Worm (Caenorhabditis elegans) whole organism, young adult: ENCODE data around the gene adh-1.

Experiments used
- B0019.2 ChIP-seq: fragments of 200-800 bp; sonication (Bioruptor generic); conservative IDR thresholded peaks from 2 replicates; pipeline ENCODE4 v1.3.6; 2022; ENCODE audit warnings: missing genetic modification reagents, missing genetic modification characterization, missing compliant biosample characterization
- B0336.3 ChIP-seq: fragments of 200-800 bp; sonication (Bioruptor generic); IDR thresholded peaks from 2 replicates; pipeline ENCODE4 v1.3.6; 2022; ENCODE audit warnings: missing genetic modification characterization, missing compliant biosample characterization
- C17E4.6 ChIP-seq: fragments of 200-800 bp; sonication (Bioruptor generic); IDR thresholded peaks from 2 replicates; pipeline ENCODE4 v1.3.6; 2022; ENCODE audit warnings: missing genetic modification reagents, missing genetic modification characterization, missing compliant biosample characterization
- F22D6.2 ChIP-seq: sonication (generic microtip); optimal IDR thresholded peaks from 2 replicates; lab custom pipeline; 2016; ENCODE audit warnings: mild to moderate bottlenecking, missing genetic modification characterization, missing compliant biosample characterization
- F33H1.4 ChIP-seq: fragments of 200-800 bp; sonication (Bioruptor generic); IDR thresholded peaks from 2 replicates; pipeline ENCODE4 v1.3.6; 2022; ENCODE audit warnings: missing genetic modification reagents, missing genetic modification characterization, missing compliant biosample characterization
- F39B2.1 ChIP-seq: fragments of 200-800 bp; sonication (Bioruptor generic); IDR thresholded peaks from 2 replicates; pipeline ENCODE4 v1.3.6; 2022; ENCODE audit warnings: missing genetic modification reagents, missing genetic modification characterization, missing compliant biosample characterization
- K12H6.12 ChIP-seq: fragments of 200-800 bp; sonication (Bioruptor generic); optimal IDR thresholded peaks from 2 replicates; lab custom pipeline; 2018; ENCODE audit warnings: mild to moderate bottlenecking, missing genetic modification characterization, missing compliant biosample characterization
- T07F8.4 ChIP-seq: sonication (generic microtip); optimal IDR thresholded peaks from 2 replicates; lab custom pipeline; 2016; ENCODE audit warnings: mild to moderate bottlenecking, missing genetic modification characterization, moderate library complexity, missing compliant biosample characterization
- ZK185.1 ChIP-seq: sonication (generic microtip); optimal IDR thresholded peaks from 2 replicates; lab custom pipeline; 2016; ENCODE audit warnings: mild to moderate bottlenecking, missing genetic modification characterization, missing compliant biosample characterization; ENCODE audit not compliant: poor library complexity, severe bottlenecking
- aptf-3 ChIP-seq: fragments of 200-800 bp; sonication (Bioruptor generic); IDR thresholded peaks from 2 replicates; pipeline ENCODE4 v1.3.6; 2022; ENCODE audit warnings: missing genetic modification characterization, missing compliant biosample characterization
- attf-3 ChIP-seq: fragments of 200-800 bp; sonication (Bioruptor generic); conservative IDR thresholded peaks from 2 replicates; pipeline ENCODE4 v1.3.6; 2022; ENCODE audit warnings: missing genetic modification reagents, missing genetic modification characterization, missing compliant biosample characterization
- ceh-100 ChIP-seq: fragments of 200-800 bp; sonication (Bioruptor generic); IDR thresholded peaks from 2 replicates; pipeline ENCODE4 v1.3.6; 2022; ENCODE audit warnings: missing genetic modification reagents, missing genetic modification characterization, missing compliant biosample characterization
- die-1 ChIP-seq: sonication (generic microtip); optimal IDR thresholded peaks from 2 replicates; lab custom pipeline; 2016; ENCODE audit warnings: missing genotype, mild to moderate bottlenecking, missing genetic modification characterization, missing compliant biosample characterization
- dox-1 ChIP-seq: fragments of 200-800 bp; sonication (Bioruptor generic); IDR thresholded peaks from 2 replicates; pipeline ENCODE4 v1.3.6; 2022; ENCODE audit warnings: missing genetic modification reagents, missing genetic modification characterization, missing compliant biosample characterization
- efl-1 ChIP-seq: fragments of 150-350 bp; optimal IDR thresholded peaks from 2 replicates; lab custom pipeline; 2014; ENCODE audit warnings: missing biosample characterization, missing genetic modification reagents, missing genetic modification characterization
- egl-44 ChIP-seq: fragments of 200-800 bp; sonication (Bioruptor generic); IDR thresholded peaks from 2 replicates; pipeline ENCODE4 v1.3.6; 2022; ENCODE audit warnings: missing genetic modification reagents, missing genetic modification characterization, missing compliant biosample characterization
- hlh-12 ChIP-seq: sonication (generic microtip); optimal IDR thresholded peaks from 2 replicates; lab custom pipeline; 2016; ENCODE audit warnings: missing genetic modification characterization, missing compliant biosample characterization
- hmg-1.2 ChIP-seq: fragments of 200-800 bp; sonication (Bioruptor generic); IDR thresholded peaks from 2 replicates; pipeline ENCODE4 v1.3.6; 2022; ENCODE audit warnings: missing genetic modification reagents, missing genetic modification characterization, missing compliant biosample characterization
- hsf-1 ChIP-seq: fragments of 200-800 bp; sonication (Bioruptor generic); IDR thresholded peaks from 2 replicates; pipeline ENCODE4 v1.3.6; 2022; ENCODE audit warnings: missing genetic modification reagents, missing genetic modification characterization, missing compliant biosample characterization
- lag-1 ChIP-seq: fragments of 200-800 bp; sonication (Bioruptor generic); IDR thresholded peaks from 2 replicates; pipeline ENCODE4 v1.3.6; 2022; ENCODE audit warnings: missing genetic modification reagents, missing genetic modification characterization, missing compliant biosample characterization
- lin-26 ChIP-seq: fragments of 200-800 bp; sonication (Bioruptor generic); IDR thresholded peaks from 2 replicates; pipeline ENCODE4 v1.3.6; 2022; ENCODE audit warnings: missing genetic modification reagents, missing genetic modification characterization, missing compliant biosample characterization
- lin-35 ChIP-seq, 3 experiments: fragments of 150-350 bp in 2 of 3; sonication (generic microtip) in 1 of 3; optimal IDR thresholded peaks; 2 replicates each; lab custom pipeline; 2014 to 2018; ENCODE audit warnings: missing biosample characterization in 3 of 3, missing genetic modification characterization in 3 of 3, missing genetic modification reagents in 3 of 3
- lsl-1 ChIP-seq: fragments of 200-800 bp; sonication (Bioruptor generic); optimal IDR thresholded peaks from 2 replicates; lab custom pipeline; 2018; ENCODE audit warnings: mild to moderate bottlenecking, missing genetic modification characterization, moderate library complexity, missing compliant biosample characterization
- madf-3 ChIP-seq: fragments of 200-800 bp; sonication (Bioruptor generic); IDR thresholded peaks from 2 replicates; pipeline ENCODE4 v1.3.6; 2022; ENCODE audit warnings: missing genetic modification reagents, missing genetic modification characterization, missing compliant biosample characterization
- mcd-1 ChIP-seq: fragments of 200-800 bp; sonication (Bioruptor generic); IDR thresholded peaks from 2 replicates; pipeline ENCODE4 v1.3.6; 2022; ENCODE audit warnings: missing genetic modification reagents, missing genetic modification characterization, missing compliant biosample characterization
- mel-28 ChIP-seq: sonication (generic microtip); optimal IDR thresholded peaks from 2 replicates; lab custom pipeline; 2016; ENCODE audit warnings: borderline replicate concordance, mild to moderate bottlenecking, missing genetic modification characterization, missing compliant biosample characterization
- rcor-1 ChIP-seq: fragments of 200-800 bp; sonication (Bioruptor generic); IDR thresholded peaks from 2 replicates; pipeline ENCODE4 v1.3.6; 2022; ENCODE audit warnings: missing genetic modification reagents, missing genetic modification characterization, missing compliant biosample characterization
- repo-1 ChIP-seq: sonication (generic microtip); optimal IDR thresholded peaks from 2 replicates; lab custom pipeline; 2017; ENCODE audit warnings: mild to moderate bottlenecking, missing genetic modification characterization, missing compliant biosample characterization
- sea-2 ChIP-seq: fragments of 200-800 bp; sonication (Bioruptor generic); IDR thresholded peaks from 2 replicates; pipeline ENCODE4 v1.3.6; 2022; ENCODE audit warnings: missing genetic modification characterization, missing compliant biosample characterization
- snpc-1.1 ChIP-seq: sonication (generic microtip); optimal IDR thresholded peaks from 2 replicates; lab custom pipeline; 2017; ENCODE audit warnings: missing genetic modification characterization, mild to moderate bottlenecking, missing compliant biosample characterization, antibody characterized with exemption, moderate library complexity, missing genotype, missing genetic modification reagents; ENCODE audit not compliant: insufficient read depth
- unc-62 ChIP-seq: fragments of 150-350 bp; optimal IDR thresholded peaks from 2 replicates; lab custom pipeline; 2014; ENCODE audit warnings: missing biosample characterization, missing genetic modification reagents, missing genetic modification characterization
- xnd-1 ChIP-seq: sonication (generic microtip); optimal IDR thresholded peaks from 2 replicates; lab custom pipeline; 2016; ENCODE audit warnings: missing genotype, missing genetic modification reagents, missing genetic modification characterization, missing compliant biosample characterization
- zim-3 ChIP-seq: sonication (generic microtip); optimal IDR thresholded peaks from 2 replicates; lab custom pipeline; 2017; ENCODE audit warnings: mild to moderate bottlenecking, missing genetic modification characterization, moderate library complexity, missing compliant biosample characterization
- ztf-26 ChIP-seq: sonication (generic microtip); optimal IDR thresholded peaks from 2 replicates; lab custom pipeline; 2017; ENCODE audit warnings: missing genetic modification characterization, missing compliant biosample characterization
- ztf-28 ChIP-seq: fragments of 200-800 bp; sonication (Bioruptor generic); IDR thresholded peaks from 2 replicates; pipeline ENCODE4 v1.3.6; 2022; ENCODE audit warnings: missing genetic modification reagents, missing genetic modification characterization, missing compliant biosample characterization
- ztf-3 ChIP-seq: fragments of 200-800 bp; sonication (Bioruptor generic); optimal IDR thresholded peaks from 2 replicates; lab custom pipeline; 2018; ENCODE audit warnings: mild to moderate bottlenecking, missing genetic modification characterization, missing compliant biosample characterization
- ztf-6 ChIP-seq: fragments of 200-800 bp; sonication (Bioruptor generic); IDR thresholded peaks from 2 replicates; pipeline ENCODE4 v1.3.6; 2022; ENCODE audit warnings: missing genetic modification reagents, missing genetic modification characterization, missing compliant biosample characterization

adh-1 gene

DNA sequence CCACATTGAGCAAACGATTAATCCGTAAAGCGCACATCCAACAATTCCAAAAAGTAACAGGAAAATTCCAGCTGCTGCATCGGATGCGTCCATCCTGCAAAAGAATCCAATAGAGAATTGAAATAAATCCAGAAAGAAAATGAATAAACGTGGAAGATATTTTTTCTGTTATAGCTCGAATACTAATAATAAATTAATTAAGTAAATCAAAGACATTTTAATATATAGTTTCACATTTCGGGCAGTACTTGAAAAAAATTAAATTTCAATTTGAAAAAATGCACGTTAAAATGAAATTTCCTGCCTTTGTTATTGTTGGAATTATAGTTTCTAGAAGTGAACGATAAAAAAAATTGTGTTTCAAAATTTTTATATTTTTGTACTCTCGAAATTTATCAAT, 19.9 kb upstream of the adh-1 start, which contains the start of gene R13H4.7:
Gene R13H4.7 (minus strand): TSS at position 101 of the 400 bp plus-strand sequence.
- no peak for TF ChIP-seq T07F8.4 (tag; lab: Kevin White, UChicago)
- TF ChIP-seq lag-1 (GFP tag; lab: Robert Waterston, UW): no peak
- no peak for TF ChIP-seq mcd-1 (GFP tag; lab: Robert Waterston, UW)
- TF ChIP-seq ZK185.1 (tag; lab: Kevin White, UChicago): no peak

DNA sequence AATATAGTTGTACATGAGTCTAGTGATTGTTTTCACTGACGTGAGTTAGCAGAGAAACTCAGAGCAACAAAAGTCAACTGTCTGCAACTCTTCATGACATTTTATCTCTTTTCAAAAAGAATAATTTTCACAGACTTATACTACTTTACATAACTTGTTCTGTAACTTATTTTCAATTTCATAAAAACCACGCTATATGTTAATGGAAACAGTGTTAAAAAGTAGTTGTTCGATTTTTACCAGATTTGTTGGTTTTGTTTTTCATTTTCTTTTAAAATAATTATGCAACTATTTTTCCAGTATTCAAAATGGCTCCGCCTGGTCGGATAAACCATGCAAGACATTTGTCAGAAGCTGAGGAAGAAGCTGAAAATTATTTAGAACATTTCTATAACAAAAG, 13.0 kb upstream of the adh-1 start, which contains the start of gene sulp-4:
Gene sulp-4 (plus strand): TSS at position 301 of the 400 bp plus-strand sequence.
- TF ChIP-seq snpc-1.1 (no peak), rcor-1 (GFP tag; lab: Robert Waterston, UW) (no peak)

DNA sequence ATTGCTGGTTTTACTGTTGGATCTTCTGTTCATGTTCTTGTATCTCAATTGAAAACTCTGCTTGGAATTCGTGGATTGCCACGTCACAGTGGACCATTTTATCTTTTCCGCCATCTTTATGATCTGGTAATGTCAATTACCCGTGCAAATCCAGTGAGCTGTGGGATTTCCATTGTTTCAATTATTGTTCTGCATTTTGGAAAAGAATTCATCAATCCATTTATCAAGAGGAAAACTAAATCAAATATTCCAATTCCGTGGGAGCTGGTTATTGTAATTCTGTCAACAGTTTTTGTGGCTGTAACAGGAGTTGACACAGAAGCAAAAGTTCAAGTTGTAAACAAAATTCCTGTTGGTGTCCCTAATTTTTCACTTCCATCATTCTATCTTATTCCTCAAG, 11.4 kb upstream of the adh-1 start:
- TF ChIP-seq dox-1 (GFP tag; lab: Robert Waterston, UW) (no peak), attf-3 (GFP tag; lab: Robert Waterston, UW) (no peak), xnd-1 (tag; lab: Kevin White, UChicago) (no peak), F39B2.1 (GFP tag; lab: Robert Waterston, UW) (no peak), ztf-3 (GFP tag; lab: Kevin White, UChicago) (no peak), unc-62 (GFP tag; lab: Kevin White, UChicago) (no peak), B0336.3 (GFP tag; lab: Robert Waterston, UW) (no peak), aptf-3 (GFP tag; lab: Robert Waterston, UW) (no peak), C17E4.6 (GFP tag; lab: Robert Waterston, UW) (no peak), ztf-28 (GFP tag; lab: Robert Waterston, UW) (no peak), efl-1 (GFP tag; lab: Kevin White, UChicago) (no peak), egl-44 (GFP tag; lab: Robert Waterston, UW) (no peak), zim-3 (tag; lab: Kevin White, UChicago) (no peak), T07F8.4 (tag; lab: Kevin White, UChicago) (no peak), ztf-6 (GFP tag; lab: Robert Waterston, UW) (no peak), F33H1.4 (GFP tag; lab: Robert Waterston, UW) (no peak), ztf-26 (tag; lab: Kevin White, UChicago) (no peak)

DNA sequence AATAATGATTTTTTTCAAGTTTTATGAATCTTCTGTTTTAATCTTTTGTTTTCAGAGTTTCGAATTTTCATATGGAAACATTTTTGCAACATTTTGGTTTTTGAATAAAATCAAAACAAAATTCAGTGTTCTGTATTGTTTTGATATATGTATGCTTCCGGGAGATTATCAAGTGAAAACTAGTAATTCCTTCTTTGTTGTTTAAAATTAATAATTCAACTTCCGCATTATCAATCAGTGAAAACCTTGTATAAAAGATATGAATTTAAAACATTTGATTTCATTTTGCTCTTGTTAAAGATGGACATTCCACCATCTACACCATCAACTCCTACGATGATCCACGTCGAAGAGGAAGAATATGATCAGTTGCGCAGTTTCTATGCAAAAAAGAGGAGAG, 8.3 kb upstream of the adh-1 start, which contains the start of gene sulp-5:
Gene sulp-5 (plus strand): TSS at position 301 of the 400 bp plus-strand sequence.
- TF ChIP-seq lsl-1 (GFP tag; lab: Kevin White, UChicago): no peak
- TF ChIP-seq T07F8.4 (tag; lab: Kevin White, UChicago): no peak
- TF ChIP-seq mel-28 (tag; lab: Kevin White, UChicago): no peak
- no peak for TF ChIP-seq die-1 (tag; lab: Kevin White, UChicago)
- no peak for TF ChIP-seq B0019.2 (GFP tag; lab: Robert Waterston, UW)
- TF ChIP-seq lin-26 (GFP tag; lab: Robert Waterston, UW): no peak
- no peak for TF ChIP-seq repo-1
- TF ChIP-seq madf-3 (GFP tag; lab: Robert Waterston, UW): no peak
- no peak for TF ChIP-seq K12H6.12
- TF ChIP-seq F22D6.2 (tag; lab: Kevin White, UChicago): no peak
- no peak for TF ChIP-seq hlh-12 (tag; lab: Kevin White, UChicago)
- no peak for TF ChIP-seq ceh-100 (GFP tag; lab: Robert Waterston, UW)
- no peak for TF ChIP-seq hsf-1 (GFP tag; lab: Robert Waterston, UW)
- TF ChIP-seq lin-35 (GFP tag; optimal IDR thresholded peaks at IDR 0.05; lab: Kevin White, UChicago): no peak
- TF ChIP-seq hmg-1.2: no peak
- TF ChIP-seq sea-2: no peak
- TF ChIP-seq, all 124 proteins: peak for 0
